Worm (Caenorhabditis elegans) whole organism, late embryonic: ENCODE results near the gene dhs-25.

ENCODE experiments used
- C08G9.2 ChIP-seq: sonication (generic microtip); optimal IDR thresholded peaks from 2 replicates; lab custom pipeline; 2016; ENCODE audit warnings: mild to moderate bottlenecking, missing genetic modification characterization, moderate library complexity, missing compliant biosample characterization
- C38D4.7 ChIP-seq: fragments of 200-800 bp; sonication (Bioruptor generic); optimal IDR thresholded peaks from 2 replicates; lab custom pipeline; 2018; ENCODE audit warnings: mild to moderate bottlenecking, missing genetic modification characterization, moderate library complexity, missing compliant biosample characterization
- F13H6.1 ChIP-seq: sonication (generic microtip); optimal IDR thresholded peaks from 2 replicates; lab custom pipeline; 2016; ENCODE audit warnings: missing genetic modification characterization, missing compliant biosample characterization
- K02D7.2 ChIP-seq: sonication (generic microtip); optimal IDR thresholded peaks from 2 replicates; lab custom pipeline; 2017; ENCODE audit warnings: mild to moderate bottlenecking, missing genetic modification characterization, missing compliant biosample characterization
- K09A11.1 ChIP-seq: sonication (generic microtip); optimal IDR thresholded peaks from 2 replicates; lab custom pipeline; 2017; ENCODE audit warnings: antibody characterized with exemption, mild to moderate bottlenecking, missing genetic modification characterization, missing compliant biosample characterization; ENCODE audit not compliant: insufficient read depth
- T23F11.4 ChIP-seq: fragments of 200-800 bp; sonication (Bioruptor generic); optimal IDR thresholded peaks from 2 replicates; lab custom pipeline; 2018; ENCODE audit warnings: mild to moderate bottlenecking, missing genetic modification characterization, missing compliant biosample characterization
- Y22D7AL.16 ChIP-seq: sonication (generic microtip); optimal IDR thresholded peaks from 2 replicates; lab custom pipeline; 2016; ENCODE audit warnings: missing genetic modification characterization, missing compliant biosample characterization
- ama-1 ChIP-seq: fragments of 150-350 bp; optimal IDR thresholded peaks from 2 replicates; lab custom pipeline; 2014
- ceh-18 ChIP-seq: sonication (generic microtip); optimal IDR thresholded peaks from 2 replicates; lab custom pipeline; 2016; ENCODE audit warnings: missing genetic modification characterization, missing compliant biosample characterization
- ceh-19 ChIP-seq: fragments of 200-800 bp; sonication (Bioruptor generic); optimal IDR thresholded peaks from 2 replicates; lab custom pipeline; 2018; ENCODE audit warnings: mild to moderate bottlenecking, missing genetic modification characterization, missing compliant biosample characterization
- ceh-22 ChIP-seq: sonication (generic microtip); optimal IDR thresholded peaks from 2 replicates; lab custom pipeline; 2017; ENCODE audit warnings: missing biosample characterization, missing genetic modification characterization
- ceh-31 ChIP-seq: sonication (generic microtip); optimal IDR thresholded peaks from 2 replicates; lab custom pipeline; 2016; ENCODE audit warnings: missing genetic modification characterization, missing compliant biosample characterization
- ceh-34 ChIP-seq: sonication (generic microtip); optimal IDR thresholded peaks from 2 replicates; lab custom pipeline; 2016; ENCODE audit warnings: mild to moderate bottlenecking, missing genetic modification characterization, missing compliant biosample characterization
- ceh-48 ChIP-seq: sonication (generic microtip); optimal IDR thresholded peaks from 2 replicates; lab custom pipeline; 2016; ENCODE audit warnings: missing genetic modification characterization, inconsistent platforms, missing compliant biosample characterization
- ceh-9 ChIP-seq: sonication (generic microtip); optimal IDR thresholded peaks from 2 replicates; lab custom pipeline; 2016; ENCODE audit warnings: mild to moderate bottlenecking, missing genetic modification characterization, inconsistent platforms, missing compliant biosample characterization
- elt-2 ChIP-seq: sonication (generic microtip); optimal IDR thresholded peaks from 2 replicates; lab custom pipeline; 2016; ENCODE audit warnings: missing genetic modification reagents, missing genetic modification characterization, missing compliant biosample characterization
- elt-4 ChIP-seq: sonication (generic microtip); optimal IDR thresholded peaks from 2 replicates; lab custom pipeline; 2016; ENCODE audit warnings: missing genetic modification characterization, missing compliant biosample characterization
- ets-4 ChIP-seq: sonication (generic microtip); optimal IDR thresholded peaks from 2 replicates; lab custom pipeline; 2016; ENCODE audit warnings: missing genetic modification characterization, missing compliant biosample characterization
- eyg-1 ChIP-seq: sonication (generic microtip); optimal IDR thresholded peaks from 2 replicates; lab custom pipeline; 2016; ENCODE audit warnings: missing genotype, missing genetic modification characterization, missing compliant biosample characterization
- fkh-10 ChIP-seq: fragments of 150-350 bp; optimal IDR thresholded peaks from 2 replicates; lab custom pipeline; 2014; ENCODE audit warnings: missing biosample characterization, missing genetic modification reagents, missing genetic modification characterization
- fkh-6 ChIP-seq: sonication (generic microtip); optimal IDR thresholded peaks from 2 replicates; lab custom pipeline; 2016; ENCODE audit warnings: missing genetic modification characterization, missing compliant biosample characterization
- hlh-15 ChIP-seq: sonication (generic microtip); optimal IDR thresholded peaks from 2 replicates; lab custom pipeline; 2016; ENCODE audit warnings: missing genetic modification characterization, missing compliant biosample characterization
- hlh-30 ChIP-seq: sonication (generic microtip); optimal IDR thresholded peaks from 2 replicates; lab custom pipeline; 2017; ENCODE audit warnings: antibody characterized with exemption, missing genetic modification characterization, missing compliant biosample characterization; ENCODE audit not compliant: insufficient read depth
- hlh-6 ChIP-seq: sonication (generic microtip); optimal IDR thresholded peaks from 2 replicates; lab custom pipeline; 2016; ENCODE audit warnings: missing genotype, missing genetic modification characterization, missing compliant biosample characterization
- lim-6 ChIP-seq: sonication (generic microtip); optimal IDR thresholded peaks from 2 replicates; lab custom pipeline; 2016; ENCODE audit warnings: missing genetic modification characterization, missing compliant biosample characterization
- lin-11 ChIP-seq: fragments of 200-800 bp; sonication (Bioruptor generic); optimal IDR thresholded peaks from 2 replicates; lab custom pipeline; 2018; ENCODE audit warnings: mild to moderate bottlenecking, missing genetic modification characterization, missing compliant biosample characterization
- madf-2 ChIP-seq: sonication (generic microtip); optimal IDR thresholded peaks from 2 replicates; lab custom pipeline; 2017; ENCODE audit warnings: missing genetic modification characterization, missing compliant biosample characterization
- nfya-1 ChIP-seq: sonication (generic microtip); optimal IDR thresholded peaks from 2 replicates; lab custom pipeline; 2017; ENCODE audit warnings: missing genetic modification characterization, mild to moderate bottlenecking, missing compliant biosample characterization, antibody characterized with exemption, moderate library complexity
- nhr-232 ChIP-seq: sonication (generic microtip); optimal IDR thresholded peaks from 2 replicates; lab custom pipeline; 2016; ENCODE audit warnings: missing genetic modification characterization, missing compliant biosample characterization
- npax-4 ChIP-seq: sonication (generic microtip); optimal IDR thresholded peaks from 2 replicates; lab custom pipeline; 2016; ENCODE audit warnings: missing genetic modification characterization, missing compliant biosample characterization
- odd-2 ChIP-seq: sonication (generic microtip); optimal IDR thresholded peaks from 2 replicates; lab custom pipeline; 2017; ENCODE audit warnings: antibody characterized with exemption, mild to moderate bottlenecking, missing genetic modification characterization, missing compliant biosample characterization
- pag-3 ChIP-seq: sonication (generic microtip); optimal IDR thresholded peaks from 2 replicates; lab custom pipeline; 2016; ENCODE audit warnings: missing compliant biosample characterization, missing genetic modification characterization, borderline replicate concordance
- pat-9 ChIP-seq: fragments of 200-800 bp; sonication (Bioruptor generic); optimal IDR thresholded peaks from 2 replicates; lab custom pipeline; 2018; ENCODE audit warnings: mild to moderate bottlenecking, missing genetic modification characterization, moderate library complexity, missing compliant biosample characterization
- pha-2 ChIP-seq: sonication (generic microtip); optimal IDR thresholded peaks from 2 replicates; lab custom pipeline; 2017; ENCODE audit warnings: mild to moderate bottlenecking, missing genetic modification characterization, missing compliant biosample characterization
- pha-4 ChIP-seq: fragments of 150-350 bp; optimal IDR thresholded peaks from 2 replicates; lab custom pipeline; 2018; ENCODE audit warnings: missing biosample characterization, missing genetic modification reagents, missing genetic modification characterization
- ref-2 ChIP-seq: sonication (generic microtip); optimal IDR thresholded peaks from 2 replicates; lab custom pipeline; 2016; ENCODE audit warnings: missing genetic modification characterization, missing compliant biosample characterization
- rnt-1 ChIP-seq: sonication (generic microtip); optimal IDR thresholded peaks from 2 replicates; lab custom pipeline; 2016; ENCODE audit warnings: missing genetic modification characterization, missing compliant biosample characterization
- sdc-2 ChIP-seq: sonication (generic microtip); optimal IDR thresholded peaks from 2 replicates; lab custom pipeline; 2016; ENCODE audit warnings: missing genotype, missing genetic modification characterization, missing compliant biosample characterization
- sox-2 ChIP-seq: fragments of 200-800 bp; sonication (Bioruptor generic); IDR thresholded peaks from 2 replicates; pipeline ENCODE4 v1.3.6; 2022; ENCODE audit warnings: missing genetic modification reagents, missing genetic modification characterization, missing compliant biosample characterization
- tbx-2 ChIP-seq: sonication (generic microtip); optimal IDR thresholded peaks from 2 replicates; lab custom pipeline; 2016; ENCODE audit warnings: missing genetic modification characterization, missing compliant biosample characterization
- tbx-7 ChIP-seq: sonication (generic microtip); optimal IDR thresholded peaks from 2 replicates; lab custom pipeline; 2016; ENCODE audit warnings: missing genotype, missing genetic modification characterization, missing compliant biosample characterization
- ttx-3 ChIP-seq: sonication (generic microtip); optimal IDR thresholded peaks from 2 replicates; lab custom pipeline; 2016; ENCODE audit warnings: missing genetic modification reagents, missing genetic modification characterization, missing compliant biosample characterization
- unc-55 ChIP-seq: sonication (generic microtip); optimal IDR thresholded peaks from 2 replicates; lab custom pipeline; 2017; ENCODE audit warnings: missing biosample characterization, missing genetic modification reagents, missing genetic modification characterization
- zip-5 ChIP-seq: sonication (generic microtip); optimal IDR thresholded peaks from 2 replicates; lab custom pipeline; 2016; ENCODE audit warnings: missing genetic modification characterization, missing compliant biosample characterization
- ztf-16 ChIP-seq: sonication (generic microtip); optimal IDR thresholded peaks from 2 replicates; lab custom pipeline; 2017; ENCODE audit warnings: missing genetic modification characterization, missing compliant biosample characterization

Gene dhs-25

DNA sequence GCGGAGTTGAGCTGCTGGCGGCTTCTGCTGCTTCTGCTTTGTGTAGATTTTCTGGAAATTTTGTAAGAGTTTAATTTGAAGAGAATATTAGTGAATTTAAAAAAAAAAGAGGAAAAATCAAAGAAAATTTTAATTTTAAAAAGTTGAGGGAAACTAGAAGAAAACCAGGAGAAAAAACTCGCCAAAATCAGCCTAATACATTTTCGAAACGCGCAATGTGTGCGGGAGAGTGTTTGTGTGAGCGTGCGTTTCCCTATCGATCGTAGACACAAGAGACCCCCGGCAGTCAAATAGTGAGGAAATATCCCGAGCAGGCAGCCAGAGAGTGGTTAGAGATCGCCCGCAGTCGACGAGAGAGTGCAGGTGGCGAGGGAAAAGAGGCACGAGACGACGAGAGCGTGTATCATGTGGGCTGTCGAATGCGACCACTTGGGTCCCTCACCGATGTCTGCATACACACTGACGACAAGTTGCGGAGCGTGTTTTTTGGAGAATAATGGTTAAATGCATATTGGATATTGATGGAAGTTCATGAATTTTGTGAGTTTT, 39.7 kb upstream of the dhs-25 start, which contains the start of gene zfp-3 (continued):
- no peak for TF ChIP-seq ceh-19 (GFP tag; lab: Kevin White, UChicago)
- peak; percentile 29 for TF ChIP-seq lim-6
- no peak for TF ChIP-seq ttx-3 (tag; lab: Kevin White, UChicago)
- no peak for TF ChIP-seq K09A11.1 (tag; lab: Kevin White, UChicago)
- TF ChIP-seq K02D7.2 (tag; lab: Kevin White, UChicago), result no peak
- TF ChIP-seq madf-2, result peak; percentile 8
- TF ChIP-seq ets-4 (tag; lab: Kevin White, UChicago), result peak; percentile 73
- TF ChIP-seq hlh-6, result no peak
- TF ChIP-seq hlh-30, result peak; percentile 98
- no peak for TF ChIP-seq pat-9 (tag; lab: Kevin White, UChicago)
- no peak for TF ChIP-seq fkh-6 (tag; lab: Kevin White, UChicago)
- TF ChIP-seq sdc-2 (tag; lab: Kevin White, UChicago), result peak; percentile 92
- no peak for TF ChIP-seq fkh-10 (GFP tag; lab: Kevin White, UChicago)
- peak; percentile 87 for TF ChIP-seq ceh-34 (tag; lab: Kevin White, UChicago)
- TF ChIP-seq C38D4.7 (GFP tag; lab: Kevin White, UChicago), result no peak
- no peak for TF ChIP-seq ztf-16 (tag; lab: Kevin White, UChicago)
- no peak for TF ChIP-seq odd-2 (tag; lab: Kevin White, UChicago)
- peak; percentile 49 for TF ChIP-seq ama-1
- TF ChIP-seq pha-2 (tag; lab: Kevin White, UChicago), result peak; percentile 31
- TF ChIP-seq ref-2 (tag; lab: Kevin White, UChicago), result peak; percentile 86
- no peak for TF ChIP-seq Y22D7AL.16 (tag; lab: Kevin White, UChicago)
- TF ChIP-seq ceh-18 (tag; lab: Kevin White, UChicago), result peak; percentile 92
- peak; percentile 67 for TF ChIP-seq unc-55 (GFP tag; lab: Kevin White, UChicago)
- no peak for TF ChIP-seq hlh-15 (tag; lab: Kevin White, UChicago)
- TF ChIP-seq npax-4, result no peak

DNA sequence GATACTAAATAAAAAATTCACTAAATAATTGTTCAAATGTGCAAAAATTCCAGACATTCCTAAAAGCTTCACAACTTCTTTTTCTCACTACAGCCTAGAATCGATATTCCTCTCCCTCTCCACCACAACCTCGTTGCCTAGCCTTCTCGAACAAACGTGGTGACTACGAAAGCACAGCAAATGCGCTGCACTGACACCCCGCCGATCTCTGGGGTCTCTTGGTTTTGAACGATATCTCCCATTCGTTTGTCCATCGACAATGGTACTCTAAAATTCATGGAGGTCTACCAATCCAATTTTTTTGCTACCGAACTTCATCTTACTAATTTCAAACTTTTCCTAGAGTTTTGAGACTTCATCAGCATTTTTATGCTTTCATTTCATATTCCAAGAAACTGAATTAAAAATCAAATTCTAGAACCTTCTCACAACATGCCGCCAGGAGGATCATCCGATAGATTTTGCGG, 35.9 kb upstream of the dhs-25 start, which contains the start of gene W05H7.1:
Gene W05H7.1 (plus strand): TSS at position 417 of the 467 bp plus-strand sequence.
- no peak for TF ChIP-seq ets-4 (tag; lab: Kevin White, UChicago)
- no peak for TF ChIP-seq pha-4 (tag; lab: Kevin White, UChicago)
- no peak for TF ChIP-seq F13H6.1
- peak; percentile 70 for TF ChIP-seq ceh-48
- no peak for TF ChIP-seq ceh-9 (tag; lab: Kevin White, UChicago)
- no peak for TF ChIP-seq pat-9 (tag; lab: Kevin White, UChicago)
- TF ChIP-seq nfya-1 (tag; lab: Kevin White, UChicago), result peak; percentile 34
- TF ChIP-seq eyg-1, result no peak
- TF ChIP-seq elt-4 (tag; lab: Kevin White, UChicago), result no peak
- TF ChIP-seq pag-3 (tag; lab: Kevin White, UChicago), result no peak
- no peak for TF ChIP-seq ref-2 (tag; lab: Kevin White, UChicago)
- TF ChIP-seq elt-2, result no peak
- TF ChIP-seq zip-5, result no peak
- TF ChIP-seq ceh-31 (tag; lab: Kevin White, UChicago), result peak; percentile 35
- TF ChIP-seq npax-4, result no peak
- TF ChIP-seq ceh-22, result no peak
- TF ChIP-seq rnt-1 (tag; lab: Kevin White, UChicago), result peak; percentile 14
- no peak for TF ChIP-seq hlh-30
- no peak for TF ChIP-seq fkh-10 (GFP tag; lab: Kevin White, UChicago)
- peak; percentile 63 for TF ChIP-seq sdc-2 (tag; lab: Kevin White, UChicago)
- TF ChIP-seq ztf-16 (tag; lab: Kevin White, UChicago), result no peak
- TF ChIP-seq lin-11 (tag; lab: Kevin White, UChicago), result no peak
- TF ChIP-seq T23F11.4 (GFP tag; lab: Kevin White, UChicago), result no peak
- peak; percentile 60 for TF ChIP-seq tbx-2 (tag; lab: Kevin White, UChicago)
- TF ChIP-seq C08G9.2 (tag; lab: Kevin White, UChicago), result no peak
- TF ChIP-seq C38D4.7 (GFP tag; lab: Kevin White, UChicago), result no peak
- no peak for TF ChIP-seq nhr-232
- TF ChIP-seq tbx-7 (tag; lab: Kevin White, UChicago), result no peak
- TF ChIP-seq ceh-18 (tag; lab: Kevin White, UChicago), result peak; percentile 4
- no peak for TF ChIP-seq sox-2 (GFP tag; lab: Robert Waterston, UW)
- no peak for TF ChIP-seq ama-1
